Fruit fly (Drosophila melanogaster) whole organism, embryonic: ENCODE data around the gene phol.

Source experiments
- Asciz ChIP-seq: fragments of 200-800 bp; sonication (Bioruptor generic); optimal IDR thresholded peaks from 2 replicates; lab custom pipeline; 2017; ENCODE audit warnings: missing biosample characterization, mild to moderate bottlenecking, missing genetic modification characterization, missing genetic modification reagents
- Bdp1 ChIP-seq: fragments of 200-800 bp; sonication (Bioruptor generic); optimal IDR thresholded peaks from 3 replicates; lab custom pipeline; 2016; ENCODE audit warnings: missing biosample characterization, missing genetic modification characterization
- CG10267 ChIP-seq: fragments of 200-800 bp; sonication (Bioruptor generic); optimal IDR thresholded peaks from 2 replicates; lab custom pipeline; 2018; ENCODE audit warnings: missing biosample characterization, mild to moderate bottlenecking, missing genetic modification characterization, moderate library complexity
- CG10979 ChIP-seq: fragments of 200-800 bp; sonication (Bioruptor generic); optimal IDR thresholded peaks from 2 replicates; lab custom pipeline; 2018; ENCODE audit warnings: missing biosample characterization, mild to moderate bottlenecking, missing genetic modification characterization, moderate library complexity
- CG11456 ChIP-seq: fragments of 200-800 bp; sonication (Bioruptor generic); IDR thresholded peaks from 3 replicates; pipeline ENCODE4 v1.3.6; 2022; ENCODE audit warnings: missing biosample characterization, missing genetic modification characterization
- CG11695 ChIP-seq: fragments of 200-800 bp; sonication (Bioruptor generic); IDR thresholded peaks from 3 replicates; pipeline ENCODE4 v1.3.6; 2022; ENCODE audit warnings: missing biosample characterization, missing genetic modification characterization
- CG12942 ChIP-seq: fragments of 200-800 bp; sonication (Bioruptor generic); optimal IDR thresholded peaks from 3 replicates; lab custom pipeline; 2016; ENCODE audit warnings: missing biosample characterization, missing genetic modification characterization
- CG14050 ChIP-seq: fragments of 200-800 bp; sonication (Bioruptor generic); IDR thresholded peaks from 3 replicates; pipeline ENCODE4 v1.3.6; 2022; ENCODE audit warnings: missing biosample characterization, missing genetic modification characterization
- CG14860 ChIP-seq: fragments of 200-800 bp; sonication (Bioruptor generic); IDR thresholded peaks from 3 replicates; pipeline ENCODE4 v1.3.6; 2022; ENCODE audit warnings: missing biosample characterization, missing genetic modification characterization; ENCODE audit not compliant: partially characterized antibody
- CG15601 ChIP-seq: fragments of 200-800 bp; sonication (Bioruptor generic); optimal IDR thresholded peaks from 3 replicates; lab custom pipeline; 2019; ENCODE audit warnings: missing biosample characterization, mild to moderate bottlenecking, missing genetic modification characterization, moderate library complexity
- CG17568 ChIP-seq: fragments of 200-800 bp; sonication (Bioruptor generic); optimal IDR thresholded peaks from 2 replicates; lab custom pipeline; 2018; ENCODE audit warnings: missing biosample characterization, mild to moderate bottlenecking, missing genetic modification characterization, moderate library complexity
- CG2129 ChIP-seq: fragments of 200-800 bp; sonication (Bioruptor generic); IDR thresholded peaks from 2 replicates; pipeline ENCODE4 v1.3.6; 2022; ENCODE audit warnings: missing biosample characterization, missing genetic modification characterization; ENCODE audit not compliant: partially characterized antibody
- CG2678 ChIP-seq: fragments of 200-800 bp; sonication (Bioruptor generic); optimal IDR thresholded peaks from 3 replicates; lab custom pipeline; 2019; ENCODE audit warnings: missing biosample characterization, mild to moderate bottlenecking, missing genetic modification characterization, moderate library complexity
- CG34422 ChIP-seq: fragments of 200-800 bp; sonication (Bioruptor generic); IDR thresholded peaks from 3 replicates; pipeline ENCODE4 v1.3.6; 2022; ENCODE audit warnings: missing biosample characterization, missing genetic modification characterization
- CG4820 ChIP-seq: fragments of 200-800 bp; sonication (Bioruptor generic); optimal IDR thresholded peaks from 3 replicates; lab custom pipeline; 2016; ENCODE audit warnings: missing biosample characterization, missing genetic modification characterization
- CG9876 ChIP-seq: fragments of 200-800 bp; sonication (Bioruptor generic); optimal IDR thresholded peaks from 2 replicates; lab custom pipeline; 2016; ENCODE audit warnings: missing biosample characterization, missing genetic modification characterization
- Chrac-16 ChIP-seq: fragments of 200-800 bp; sonication (Bioruptor generic); optimal IDR thresholded peaks from 3 replicates; lab custom pipeline; 2016; ENCODE audit warnings: missing biosample characterization, missing genetic modification characterization
- HLH3B ChIP-seq: fragments of 200-800 bp; sonication (Bioruptor generic); IDR thresholded peaks from 2 replicates; pipeline ENCODE4 v1.3.6; 2022; ENCODE audit warnings: missing biosample characterization, missing genetic modification characterization
- Hr3 ChIP-seq: fragments of 200-800 bp; sonication (Bioruptor generic); optimal IDR thresholded peaks from 3 replicates; lab custom pipeline; 2016; ENCODE audit warnings: missing biosample characterization, missing genetic modification characterization
- Hr78 ChIP-seq, 2 experiments: fragments of 200-800 bp in 1 of 2; fragments of >200 bp in 1 of 2; sonication (Bioruptor generic) in 1 of 2; optimal IDR thresholded peaks; 2 replicates each; lab custom pipeline; 2017 to 2019; ENCODE audit warnings: missing biosample characterization in 2 of 2, missing genetic modification characterization in 2 of 2, mild to moderate bottlenecking in 1 of 2, moderate library complexity in 1 of 2
- MTF-1 ChIP-seq: fragments of 200-800 bp; sonication (Bioruptor generic); optimal IDR thresholded peaks from 2 replicates; lab custom pipeline; 2018; ENCODE audit warnings: missing biosample characterization, mild to moderate bottlenecking, missing genetic modification characterization, borderline replicate concordance
- Meics ChIP-seq: fragments of 200-800 bp; sonication (Bioruptor generic); optimal IDR thresholded peaks from 2 replicates; lab custom pipeline; 2017; ENCODE audit warnings: missing biosample characterization, mild to moderate bottlenecking, missing genetic modification characterization
- Mes4 ChIP-seq: fragments of 200-800 bp; sonication (Bioruptor generic); optimal IDR thresholded peaks from 2 replicates; lab custom pipeline; 2016; ENCODE audit warnings: missing biosample characterization, missing genetic modification characterization
- Mrtf ChIP-seq: fragments of 200-800 bp; sonication (Bioruptor generic); IDR thresholded peaks from 3 replicates; pipeline ENCODE4 v1.3.6; 2022; ENCODE audit warnings: missing biosample characterization, missing genetic modification characterization
- Myb ChIP-seq: fragments of 200-800 bp; sonication (Bioruptor generic); optimal IDR thresholded peaks from 2 replicates; lab custom pipeline; 2016; ENCODE audit warnings: missing biosample characterization, missing genetic modification characterization
- Six4 ChIP-seq: fragments of 200-800 bp; sonication (Bioruptor generic); optimal IDR thresholded peaks from 2 replicates; lab custom pipeline; 2016; ENCODE audit warnings: missing biosample characterization, missing genetic modification characterization
- Sry-β ChIP-seq: fragments of 200-800 bp; sonication (Bioruptor generic); optimal IDR thresholded peaks from 2 replicates; lab custom pipeline; 2018; ENCODE audit warnings: missing biosample characterization, mild to moderate bottlenecking, missing genetic modification characterization, moderate library complexity
- Sry-δ ChIP-seq: fragments of 200-800 bp; sonication (Bioruptor generic); optimal IDR thresholded peaks from 2 replicates; lab custom pipeline; 2016; ENCODE audit warnings: missing biosample characterization, missing genetic modification characterization
- Taf1 ChIP-seq: fragments of 200-800 bp; sonication (Bioruptor generic); IDR thresholded peaks from 2 replicates; pipeline ENCODE4 v1.3.6; 2022; ENCODE audit warnings: missing biosample characterization, missing genetic modification characterization
- ara ChIP-seq: fragments of 200-800 bp; sonication (Bioruptor generic); IDR thresholded peaks from 2 replicates; pipeline ENCODE4 v1.3.6; 2022; ENCODE audit warnings: missing biosample characterization, missing genetic modification characterization
- cad ChIP-seq: fragments of >200 bp; optimal IDR thresholded peaks from 2 replicates; lab custom pipeline; 2017; ENCODE audit warnings: missing biosample characterization, missing genetic modification characterization
- chinmo ChIP-seq: fragments of 200-800 bp; sonication (Bioruptor generic); IDR thresholded peaks from 4 replicates; pipeline ENCODE4 v1.3.6; 2022; ENCODE audit warnings: missing biosample characterization, missing genetic modification characterization; ENCODE audit not compliant: partially characterized antibody
- chm ChIP-seq: fragments of 200-800 bp; sonication (Bioruptor generic); IDR thresholded peaks from 2 replicates; pipeline ENCODE4 v1.3.6; 2022; ENCODE audit warnings: missing biosample characterization, missing genetic modification characterization
- chn ChIP-seq: fragments of 200-800 bp; sonication (Bioruptor generic); optimal IDR thresholded peaks from 2 replicates; lab custom pipeline; 2016; ENCODE audit warnings: missing biosample characterization, missing genetic modification characterization
- dati ChIP-seq: fragments of 200-800 bp; sonication (Bioruptor generic); IDR thresholded peaks from 2 replicates; pipeline ENCODE4 v1.3.6; 2022; ENCODE audit warnings: missing biosample characterization, missing genetic modification characterization
- dmrt99B ChIP-seq: fragments of 200-800 bp; sonication (Bioruptor generic); optimal IDR thresholded peaks from 2 replicates; lab custom pipeline; 2018; ENCODE audit warnings: missing biosample characterization, mild to moderate bottlenecking, missing genetic modification characterization, moderate library complexity
- hbn ChIP-seq: fragments of 200-800 bp; sonication (Bioruptor generic); IDR thresholded peaks from 2 replicates; pipeline ENCODE4 v1.3.6; 2022; ENCODE audit warnings: missing biosample characterization, missing genetic modification characterization; ENCODE audit not compliant: partially characterized antibody
- hkb ChIP-seq, 2 experiments: fragments of 200-800 bp in 1 of 2; fragments of >200 bp in 1 of 2; sonication (Bioruptor generic) in 1 of 2; IDR thresholded peaks in 1 of 2; optimal IDR thresholded peaks in 1 of 2; 2 replicates each; pipeline versions ENCODE4 v1.3.6 to Lab custom; 2017 to 2022; ENCODE audit warnings: missing biosample characterization in 1 of 2, missing genetic modification characterization in 1 of 2
- lab ChIP-seq: fragments of 200-800 bp; sonication (Bioruptor generic); optimal IDR thresholded peaks from 3 replicates; lab custom pipeline; 2017; ENCODE audit warnings: missing biosample characterization, missing genetic modification characterization, mild to moderate bottlenecking, moderate library complexity, missing genetic modification reagents
- otp ChIP-seq: fragments of 200-800 bp; sonication (Bioruptor generic); IDR thresholded peaks from 3 replicates; pipeline ENCODE4, ENCODE4 v1.3.6; 2022; ENCODE audit warnings: missing biosample characterization, missing genetic modification characterization
- pan ChIP-seq, 4 experiments: fragments of >200 bp in 3 of 4; fragments of 200-800 bp in 1 of 4; sonication (Bioruptor generic) in 1 of 4; optimal IDR thresholded peaks in 3 of 4; IDR thresholded peaks in 1 of 4; 2 replicates each; pipeline versions ENCODE4 v1.3.6 to Lab custom; 2017 to 2022; ENCODE audit warnings: missing biosample characterization in 2 of 4, missing genetic modification characterization in 2 of 4, mixed read lengths in 1 of 4
- pros ChIP-seq: fragments of 200-800 bp; sonication (Bioruptor generic); optimal IDR thresholded peaks from 3 replicates; lab custom pipeline; 2019; ENCODE audit warnings: missing biosample characterization, mild to moderate bottlenecking, missing genetic modification characterization, moderate library complexity
- schlank ChIP-seq: fragments of 200-800 bp; sonication (Bioruptor generic); optimal IDR thresholded peaks from 2 replicates; lab custom pipeline; 2018; ENCODE audit warnings: missing biosample characterization, mild to moderate bottlenecking, missing genetic modification characterization
- sisA ChIP-seq: fragments of 200-800 bp; sonication (Bioruptor generic); IDR thresholded peaks from 2 replicates; pipeline ENCODE4 v1.3.6; 2022; ENCODE audit warnings: missing biosample characterization, missing genetic modification characterization
- tap ChIP-seq: fragments of 200-800 bp; optimal IDR thresholded peaks from 3 replicates; lab custom pipeline; 2019; ENCODE audit warnings: missing biosample characterization, mild to moderate bottlenecking, missing genetic modification characterization, moderate library complexity
- tin ChIP-seq: fragments of 200-800 bp; sonication (Bioruptor generic); optimal IDR thresholded peaks from 3 replicates; lab custom pipeline; 2016; ENCODE audit warnings: missing biosample characterization, missing genetic modification characterization
- tll ChIP-seq, 2 experiments: fragments of 200-800 bp in 1 of 2; fragments of >200 bp in 1 of 2; sonication (Bioruptor generic) in 1 of 2; optimal IDR thresholded peaks; 2 replicates each; lab custom pipeline; 2017 to 2019; ENCODE audit warnings: missing biosample characterization in 2 of 2, missing genetic modification characterization in 2 of 2, mild to moderate bottlenecking in 1 of 2, moderate library complexity in 1 of 2

phol gene

DNA sequence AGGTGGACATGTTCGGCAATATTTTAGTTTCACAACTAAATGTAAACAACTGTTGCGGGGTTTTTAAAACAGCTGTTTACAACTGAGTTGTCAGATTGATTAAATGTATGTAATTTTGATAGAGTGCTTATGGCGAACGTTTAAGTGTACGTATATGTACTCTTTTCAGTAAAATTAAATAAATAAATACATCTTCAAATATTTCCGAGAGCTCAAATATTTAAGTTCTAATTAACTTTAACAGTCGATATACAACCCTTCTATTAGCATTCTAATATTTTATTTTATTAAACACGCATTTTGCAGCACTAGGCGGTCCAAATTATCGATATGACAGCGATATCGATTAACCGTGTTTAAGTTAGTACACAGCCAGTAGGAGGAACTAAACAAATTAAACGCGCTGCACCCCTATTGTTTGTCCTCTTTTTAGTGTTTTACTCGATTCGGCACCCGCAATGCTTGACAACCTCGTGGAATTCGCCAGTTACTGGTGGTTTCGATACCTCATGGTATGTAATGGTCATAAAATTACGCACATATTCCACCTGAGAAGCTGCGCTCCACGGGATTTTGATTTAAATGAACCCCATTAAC, 4.5 kb downstream of the phol start, which contains the start of the genes CG3448 and ghi:
Gene CG3448 (minus strand): TSS at position 51 of the 597 bp plus-strand sequence.
Gene ghi (plus strand): TSS at position 355 of the 597 bp plus-strand sequence.
- TF ChIP-seq ara (GFP tag; lab: Robert Waterston, UW) (peak; percentile 59), CG14050 (GFP tag; lab: Robert Waterston, UW) (no peak), Hr78 (GFP tag; optimal IDR thresholded peaks at IDR 0.05; lab: Kevin White, UChicago) (no peak), CG34422 (GFP tag; lab: Robert Waterston, UW) (peak; percentile 58; the same call in 1 of the 3 replicates), Hr3 (GFP tag; lab: Kevin White, UChicago) (peak; percentile 32), Chrac-16 (GFP tag; lab: Kevin White, UChicago) (no peak), tll (GFP tag; optimal IDR thresholded peaks at IDR 0.05; lab: Kevin White, UChicago) (no peak), CG9876 (no peak), CG11456 (GFP tag; lab: Robert Waterston, UW) (peak; percentile 58; the same call in 1 of the 3 replicates), lab (GFP tag; lab: Kevin White, UChicago) (peak; percentile 83), chn (GFP tag; lab: Kevin White, UChicago) (peak; percentile 24), schlank (tag; lab: Kevin White, UChicago) (no peak), Six4 (GFP tag; lab: Kevin White, UChicago) (peak; percentile 24), CG12942 (GFP tag; lab: Kevin White, UChicago) (no peak), Mes4 (GFP tag; lab: Kevin White, UChicago) (no peak), hbn (GFP tag; lab: Robert Waterston, UW) (peak; percentile 62), tin (peak; percentile 75), Myb (peak; percentile 87), CG15601 (tag; lab: Kevin White, UChicago) (peak; percentile 45), chinmo (peak; percentile 80; the same call in 3 of the 4 replicates), CG10979 (tag; lab: Kevin White, UChicago) (peak; percentile 39), otp (GFP tag; lab: Robert Waterston, UW) (no peak), sisA (GFP tag; lab: Robert Waterston, UW) (peak; percentile 58), Asciz (GFP tag; lab: Kevin White, UChicago) (peak; percentile 18), CG11695 (GFP tag; lab: Robert Waterston, UW) (peak; percentile 10; the same call in 1 of the 3 replicates), pros (GFP tag; lab: Kevin White, UChicago) (no peak), CG2129 (GFP tag; lab: Robert Waterston, UW) (0 out of 2 replicates have a peak, but pooled peaks have one; percentile 29), CG17568 (GFP tag; lab: Kevin White, UChicago) (no peak), Bdp1 (GFP tag; lab: Kevin White, UChicago) (no peak), Sry-β (no peak), pan (optimal IDR thresholded peaks at IDR 0.05; lab: Kevin White, UChicago) (no peak), pan (GFP tag; optimal IDR thresholded peaks at IDR 0.05 in 1 of 2, IDR thresholded peaks at IDR 0.05 in 1 of 2) (peak in 1 of 2 experiments; percentile 55), dati (GFP tag; lab: Robert Waterston, UW) (no peak), CG2678 (tag; lab: Kevin White, UChicago) (peak; percentile 81), Meics (peak; percentile 52), CG14860 (GFP tag; lab: Robert Waterston, UW) (peak; percentile 45; the same call in 1 of the 3 replicates), Sry-δ (GFP tag; lab: Kevin White, UChicago) (peak; percentile 63), HLH3B (no peak), dmrt99B (tag; lab: Kevin White, UChicago) (peak; percentile 69), CG10267 (tag; lab: Kevin White, UChicago) (peak; percentile 98), MTF-1 (GFP tag; lab: Kevin White, UChicago) (no peak), Mrtf (GFP tag; lab: Robert Waterston, UW) (no peak), Taf1 (GFP tag; lab: Robert Waterston, UW) (peak; percentile 27; the same call in 1 of the 2 replicates), hkb (optimal IDR thresholded peaks at IDR 0.05; lab: Kevin White, UChicago) (no peak), hkb (GFP tag; IDR thresholded peaks at IDR 0.05; lab: Robert Waterston, UW) (peak; percentile 58), chm (GFP tag; lab: Robert Waterston, UW) (0 out of 2 replicates have a peak, but pooled peaks have one; percentile 30), CG4820 (GFP tag; lab: Kevin White, UChicago) (peak; percentile 58), tap (tag; lab: Kevin White, UChicago) (peak; percentile 45), cad (peak; percentile 31)
